Fruit fly (Drosophila melanogaster) S2 (cell line): ENCODE results near the gene wdn.

ENCODE experiments used
- CG8478 ChIP-seq: fragments of >200 bp; optimal IDR thresholded peaks from 2 replicates; lab custom pipeline; 2018
- CTCF ChIP-seq, 2 experiments: fragments of >200 bp; optimal IDR thresholded peaks; 2 replicates each; lab custom pipeline; 2018

DNA sequence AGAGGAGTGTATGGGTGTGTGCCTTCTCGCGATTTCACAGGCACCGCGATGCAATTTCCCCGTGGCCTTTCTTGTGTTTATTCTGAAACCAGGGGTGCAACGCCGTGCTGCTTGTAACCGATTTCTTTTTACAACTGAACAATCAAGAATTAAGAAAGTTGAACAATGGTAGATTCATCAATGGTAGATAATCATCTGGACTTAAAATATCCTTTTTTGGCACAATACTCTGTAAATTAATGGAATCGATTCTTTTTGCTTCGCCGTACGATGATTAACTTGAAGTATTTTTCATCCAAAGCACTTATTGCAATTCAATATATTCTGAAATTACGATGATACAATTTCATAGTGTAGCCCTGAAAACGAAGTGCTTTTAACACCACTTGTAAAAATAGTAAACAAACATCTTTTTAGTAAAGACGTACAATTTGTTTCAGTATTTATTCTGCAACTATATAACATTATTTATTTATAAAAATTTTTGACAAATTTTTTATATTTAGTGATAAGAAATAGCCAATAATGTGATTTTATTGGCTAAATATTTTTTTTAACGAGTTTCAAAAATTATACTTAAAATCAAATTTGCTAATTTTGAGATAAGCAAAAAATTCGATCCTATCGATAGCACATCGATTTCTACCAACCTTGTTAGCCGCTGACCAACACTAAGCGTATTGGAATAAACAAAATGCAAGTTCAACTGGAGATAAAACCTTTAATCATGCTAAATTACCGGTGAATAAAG, 8.6 kb upstream of the wdn start, which contains the start of the genes CG1523 and CG1647:
- TF ChIP-seq CG8478 (lab: Kevin White, UChicago), result no peak
- TF ChIP-seq CTCF (optimal IDR thresholded peaks at IDR 0.05; lab: Kevin White, UChicago), result no peak
